Fruit fly (Drosophila melanogaster) whole organism, embryonic: Measurements from ENCODE around the gene CG33947.

Source experiments
- Blimp-1 ChIP-seq: fragments of 200-800 bp; sonication (Bioruptor generic); optimal IDR thresholded peaks from 3 replicates; lab custom pipeline; 2018; ENCODE audit warnings: missing biosample characterization, missing genetic modification characterization, mild to moderate bottlenecking, moderate library complexity, missing genetic modification reagents
- CG10274 ChIP-seq: fragments of 200-800 bp; sonication (Bioruptor generic); optimal IDR thresholded peaks from 3 replicates; lab custom pipeline; 2017; ENCODE audit warnings: missing biosample characterization, mild to moderate bottlenecking, missing genetic modification characterization
- CG10543 ChIP-seq: fragments of 200-800 bp; sonication (Bioruptor generic); optimal IDR thresholded peaks from 3 replicates; lab custom pipeline; 2017; ENCODE audit warnings: missing biosample characterization, mild to moderate bottlenecking, missing genetic modification characterization, moderate library complexity
- CG11247 ChIP-seq: fragments of 200-800 bp; sonication (Bioruptor generic); IDR thresholded peaks from 2 replicates; pipeline ENCODE4 v1.3.6; 2022; ENCODE audit warnings: missing biosample characterization, missing genetic modification characterization
- CG12071 ChIP-seq: fragments of 200-800 bp; sonication (Bioruptor generic); optimal IDR thresholded peaks from 3 replicates; lab custom pipeline; 2018; ENCODE audit warnings: missing biosample characterization, mild to moderate bottlenecking, missing genetic modification characterization
- CG12104 ChIP-seq: fragments of 200-800 bp; sonication (Bioruptor generic); optimal IDR thresholded peaks from 3 replicates; lab custom pipeline; 2016; ENCODE audit warnings: missing biosample characterization, missing genetic modification characterization
- CG12942 ChIP-seq: fragments of 200-800 bp; sonication (Bioruptor generic); optimal IDR thresholded peaks from 3 replicates; lab custom pipeline; 2016; ENCODE audit warnings: missing biosample characterization, missing genetic modification characterization
- CG14050 ChIP-seq: fragments of 200-800 bp; sonication (Bioruptor generic); IDR thresholded peaks from 3 replicates; pipeline ENCODE4 v1.3.6; 2022; ENCODE audit warnings: missing biosample characterization, missing genetic modification characterization
- CG17612 ChIP-seq: fragments of 200-800 bp; sonication (Bioruptor generic); IDR thresholded peaks from 2 replicates; pipeline ENCODE4 v1.3.6; 2022; ENCODE audit warnings: missing biosample characterization, missing genetic modification characterization
- CG18011 ChIP-seq: fragments of 200-800 bp; sonication (Bioruptor generic); optimal IDR thresholded peaks from 2 replicates; lab custom pipeline; 2017; ENCODE audit warnings: missing biosample characterization, missing genetic modification characterization, mild to moderate bottlenecking, moderate library complexity, missing genotype
- CG18262 ChIP-seq: fragments of 200-800 bp; optimal IDR thresholded peaks from 3 replicates; lab custom pipeline; 2019; ENCODE audit warnings: missing biosample characterization, mild to moderate bottlenecking, missing genetic modification characterization, moderate library complexity
- CG18764 ChIP-seq: fragments of 200-800 bp; sonication (Bioruptor generic); optimal IDR thresholded peaks from 3 replicates; lab custom pipeline; 2016; ENCODE audit warnings: missing biosample characterization, missing genetic modification characterization
- CG2116 ChIP-seq: fragments of 200-800 bp; sonication (Bioruptor generic); optimal IDR thresholded peaks from 3 replicates; lab custom pipeline; 2018; ENCODE audit warnings: missing biosample characterization, mild to moderate bottlenecking, missing genetic modification characterization
- CG2120 ChIP-seq: fragments of 200-800 bp; sonication (Bioruptor generic); optimal IDR thresholded peaks from 3 replicates; lab custom pipeline; 2016; ENCODE audit warnings: missing biosample characterization, missing genetic modification characterization
- CG2678 ChIP-seq: fragments of 200-800 bp; sonication (Bioruptor generic); optimal IDR thresholded peaks from 3 replicates; lab custom pipeline; 2019; ENCODE audit warnings: missing biosample characterization, mild to moderate bottlenecking, missing genetic modification characterization, moderate library complexity
- CG3281 ChIP-seq: fragments of 200-800 bp; sonication (Bioruptor generic); optimal IDR thresholded peaks from 3 replicates; lab custom pipeline; 2017; ENCODE audit warnings: missing biosample characterization, mild to moderate bottlenecking, missing genetic modification characterization
- CG34224 ChIP-seq: fragments of 200-800 bp; sonication (Bioruptor generic); IDR thresholded peaks from 3 replicates; pipeline ENCODE4 v1.3.6; 2022; ENCODE audit warnings: missing biosample characterization, missing genetic modification characterization; ENCODE audit not compliant: partially characterized antibody
- CG4282 ChIP-seq: fragments of 200-800 bp; sonication (Bioruptor generic); optimal IDR thresholded peaks from 2 replicates; lab custom pipeline; 2016; ENCODE audit warnings: missing biosample characterization, missing genetic modification characterization
- CG6683 ChIP-seq: fragments of 200-800 bp; sonication (Bioruptor generic); optimal IDR thresholded peaks from 2 replicates; lab custom pipeline; 2017; ENCODE audit warnings: missing biosample characterization, mild to moderate bottlenecking, missing genetic modification characterization, missing genetic modification reagents
- CG7372 ChIP-seq: fragments of 200-800 bp; sonication (Bioruptor generic); IDR thresholded peaks from 2 replicates; pipeline ENCODE4 v1.3.6; 2022; ENCODE audit warnings: missing biosample characterization, missing genetic modification characterization
- CG7963 ChIP-seq: fragments of 200-800 bp; sonication (Bioruptor generic); IDR thresholded peaks from 3 replicates; pipeline ENCODE4 v1.3.6; 2022; ENCODE audit warnings: missing biosample characterization, missing genetic modification characterization; ENCODE audit not compliant: partially characterized antibody
- CG8765 ChIP-seq: fragments of 200-800 bp; sonication (Bioruptor generic); IDR thresholded peaks from 2 replicates; pipeline ENCODE4 v1.3.6; 2022; ENCODE audit warnings: missing biosample characterization, missing genetic modification characterization
- D19B ChIP-seq: fragments of 200-800 bp; sonication (Bioruptor generic); optimal IDR thresholded peaks from 2 replicates; lab custom pipeline; 2017; ENCODE audit warnings: missing biosample characterization, mild to moderate bottlenecking, missing genetic modification characterization
- Dbx ChIP-seq: fragments of 200-800 bp; sonication (Bioruptor generic); IDR thresholded peaks from 3 replicates; pipeline ENCODE4 v1.3.6; 2022; ENCODE audit warnings: missing biosample characterization, missing genetic modification characterization
- Dfd ChIP-seq, 2 experiments: fragments of >200 bp; optimal IDR thresholded peaks; 2 replicates each; lab custom pipeline; 2017; ENCODE audit warnings: missing biosample characterization in 2 of 2, missing genetic modification characterization in 2 of 2
- Dip3 ChIP-seq: fragments of 200-800 bp; sonication (Bioruptor generic); optimal IDR thresholded peaks from 3 replicates; lab custom pipeline; 2016; ENCODE audit warnings: missing biosample characterization, missing genetic modification characterization
- Doc3 ChIP-seq: fragments of 200-800 bp; sonication (Bioruptor generic); IDR thresholded peaks from 3 replicates; pipeline ENCODE4 v1.3.6; 2022; ENCODE audit warnings: missing biosample characterization, missing genetic modification characterization; ENCODE audit not compliant: partially characterized antibody
- Ets65A ChIP-seq: fragments of 200-800 bp; sonication (Bioruptor generic); peaks from one replicate; lab custom pipeline; 2016; ENCODE audit warnings: missing biosample characterization, missing genetic modification characterization
- Max ChIP-seq: fragments of 200-800 bp; sonication (Bioruptor generic); optimal IDR thresholded peaks from 2 replicates; lab custom pipeline; 2016; ENCODE audit warnings: missing biosample characterization, mild to moderate bottlenecking, missing genetic modification characterization
- YL-1 ChIP-seq: fragments of 200-800 bp; sonication (Bioruptor generic); optimal IDR thresholded peaks from 3 replicates; lab custom pipeline; 2017; ENCODE audit warnings: missing biosample characterization, mild to moderate bottlenecking, missing genetic modification characterization
- bbx ChIP-seq: fragments of 200-800 bp; sonication (Bioruptor generic); IDR thresholded peaks from 2 replicates; pipeline ENCODE4 v1.3.6; 2022; ENCODE audit warnings: missing biosample characterization, missing genetic modification characterization; ENCODE audit not compliant: partially characterized antibody
- bigmax ChIP-seq: fragments of 200-800 bp; sonication (Bioruptor generic); optimal IDR thresholded peaks from 2 replicates; lab custom pipeline; 2018; ENCODE audit warnings: missing biosample characterization, mild to moderate bottlenecking, missing genetic modification characterization
- cato ChIP-seq: fragments of 200-800 bp; sonication (Bioruptor generic); optimal IDR thresholded peaks from 2 replicates; lab custom pipeline; 2016; ENCODE audit warnings: missing biosample characterization, missing genetic modification characterization, borderline replicate concordance
- emc ChIP-seq: fragments of 200-800 bp; sonication (Bioruptor generic); optimal IDR thresholded peaks from 2 replicates; lab custom pipeline; 2016; ENCODE audit warnings: missing biosample characterization, missing genetic modification characterization
- eve ChIP-seq, 2 experiments: fragments of >200 bp; optimal IDR thresholded peaks; 2 replicates each; lab custom pipeline; 2017; ENCODE audit warnings: missing biosample characterization in 2 of 2, missing genetic modification characterization in 2 of 2
- exex ChIP-seq: fragments of 200-800 bp; sonication (Bioruptor generic); optimal IDR thresholded peaks from 4 replicates; lab custom pipeline; 2018; ENCODE audit warnings: missing biosample characterization, mild to moderate bottlenecking, missing genetic modification characterization, moderate library complexity
- gce ChIP-seq: fragments of 200-800 bp; sonication (Bioruptor generic); IDR thresholded peaks from 3 replicates; pipeline ENCODE4 v1.3.6; 2022; ENCODE audit warnings: missing biosample characterization, missing genetic modification characterization
- gro ChIP-seq: fragments of 200-800 bp; sonication (Bioruptor generic); optimal IDR thresholded peaks from 2 replicates; lab custom pipeline; 2016; ENCODE audit warnings: missing biosample characterization, missing genetic modification characterization
- jumu ChIP-seq: fragments of 200-800 bp; sonication (Bioruptor generic); optimal IDR thresholded peaks from 3 replicates; lab custom pipeline; 2016; ENCODE audit warnings: missing biosample characterization, missing genetic modification characterization
- lov ChIP-seq, 2 experiments: fragments of 200-800 bp in 1 of 2; fragments of >200 bp in 1 of 2; sonication (Bioruptor generic) in 1 of 2; IDR thresholded peaks in 1 of 2; optimal IDR thresholded peaks in 1 of 2; 2 replicates in 1 of 2; 3 replicates in 1 of 2; pipeline versions ENCODE4 v1.3.6 to Lab custom; 2017 to 2022; ENCODE audit warnings: missing biosample characterization in 1 of 2, missing genetic modification characterization in 1 of 2
- pzg ChIP-seq: fragments of 200-800 bp; sonication (Bioruptor generic); optimal IDR thresholded peaks from 3 replicates; lab custom pipeline; 2018; ENCODE audit warnings: missing biosample characterization, mild to moderate bottlenecking, missing genetic modification characterization, moderate library complexity
- rib ChIP-seq: fragments of 200-800 bp; sonication (Bioruptor generic); IDR thresholded peaks from 2 replicates; pipeline ENCODE4 v1.3.6; 2022; ENCODE audit warnings: missing biosample characterization, missing genetic modification characterization
- schlank ChIP-seq: fragments of 200-800 bp; sonication (Bioruptor generic); optimal IDR thresholded peaks from 2 replicates; lab custom pipeline; 2018; ENCODE audit warnings: missing biosample characterization, mild to moderate bottlenecking, missing genetic modification characterization
- sens-2 ChIP-seq: fragments of 200-800 bp; sonication (Bioruptor generic); IDR thresholded peaks from 2 replicates; pipeline ENCODE4 v1.3.6; 2022; ENCODE audit warnings: missing biosample characterization, missing genetic modification characterization
- so ChIP-seq: fragments of 200-800 bp; sonication (Bioruptor generic); IDR thresholded peaks from 3 replicates; pipeline ENCODE4 v1.3.6; 2022; ENCODE audit warnings: missing biosample characterization, missing genetic modification characterization
- tna ChIP-seq: fragments of 200-800 bp; sonication (Bioruptor generic); IDR thresholded peaks from 2 replicates; pipeline ENCODE4 v1.3.6; 2022; ENCODE audit warnings: missing biosample characterization, missing genetic modification characterization; ENCODE audit not compliant: partially characterized antibody
- toy ChIP-seq: fragments of 200-800 bp; sonication (Bioruptor generic); IDR thresholded peaks from 2 replicates; pipeline ENCODE4 v1.3.6; 2022; ENCODE audit warnings: missing biosample characterization, missing genetic modification characterization
- tx ChIP-seq: fragments of 200-800 bp; sonication (Bioruptor generic); optimal IDR thresholded peaks from 2 replicates; lab custom pipeline; 2016; ENCODE audit warnings: missing biosample characterization, missing genetic modification characterization
- zen ChIP-seq: fragments of 200-800 bp; sonication (Bioruptor generic); optimal IDR thresholded peaks from 3 replicates; lab custom pipeline; 2018; ENCODE audit warnings: missing biosample characterization, mild to moderate bottlenecking, missing genetic modification characterization, moderate library complexity

The CG33947 gene

DNA sequence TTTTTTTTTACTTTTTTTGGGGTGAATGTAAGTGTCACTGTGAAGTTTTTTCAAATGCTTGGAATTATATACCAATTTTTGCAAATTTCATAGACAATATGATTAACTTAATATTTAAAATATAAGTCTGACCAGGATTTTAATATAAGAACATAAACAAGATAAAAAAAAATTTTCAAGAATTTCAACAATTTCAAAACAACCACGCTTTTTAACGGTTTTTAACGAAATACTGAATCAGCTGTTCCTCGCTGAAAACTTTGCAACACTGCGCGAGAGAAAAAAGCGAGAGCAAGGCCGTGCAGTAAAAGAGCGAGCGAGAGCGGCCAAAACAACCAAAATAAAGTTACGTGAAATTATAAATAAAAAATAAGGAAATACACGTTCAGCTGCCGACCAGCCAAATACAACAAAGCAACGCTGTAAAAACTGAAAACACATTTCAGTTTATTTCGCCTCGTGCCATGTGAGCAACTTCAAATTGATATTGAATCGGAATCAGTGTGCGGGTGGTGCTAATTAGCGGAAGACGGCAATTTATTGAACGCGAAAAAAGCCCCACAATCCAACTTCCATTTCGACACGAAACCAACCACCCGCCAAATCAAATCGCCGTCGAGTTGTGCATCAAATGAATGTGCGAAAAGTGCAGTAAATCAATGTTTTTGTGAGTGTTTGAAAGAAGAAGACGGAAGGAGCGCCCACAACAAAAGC lies at the start of gene CG33947, which contains the start of the genes CG46439 and Iyd (continued):
- TF ChIP-seq CG2120 (GFP tag; lab: Kevin White, UChicago) (peak; percentile 26), lov (optimal IDR thresholded peaks at IDR 0.05; lab: Kevin White, UChicago) (no peak), lov (GFP tag; IDR thresholded peaks at IDR 0.05; lab: Robert Waterston, UW) (no peak), D19B (GFP tag; lab: Kevin White, UChicago) (no peak), gro (GFP tag; lab: Kevin White, UChicago) (no peak), pzg (GFP tag; lab: Kevin White, UChicago) (peak; percentile 37), CG18262 (tag; lab: Kevin White, UChicago) (no peak), rib (GFP tag; lab: Robert Waterston, UW) (0 out of 2 replicates have a peak, but pooled peaks have one; percentile 26), CG11247 (no peak), CG12942 (GFP tag; lab: Kevin White, UChicago) (no peak), CG12104 (GFP tag; lab: Kevin White, UChicago) (no peak), CG2678 (tag; lab: Kevin White, UChicago) (no peak), CG7963 (GFP tag; lab: Robert Waterston, UW) (no peak), CG7372 (GFP tag; lab: Robert Waterston, UW) (no peak), YL-1 (no peak), CG34224 (GFP tag; lab: Robert Waterston, UW) (peak; percentile 56; the same call in 2 of the 3 replicates), so (GFP tag; lab: Robert Waterston, UW) (peak; percentile 40; the same call in 1 of the 3 replicates), gce (GFP tag; lab: Robert Waterston, UW) (0 out of 3 replicates have a peak, but pooled peaks have one; percentile 41), CG17612 (GFP tag; lab: Robert Waterston, UW) (no peak), CG6683 (GFP tag; lab: Kevin White, UChicago) (no peak), CG14050 (no peak), Blimp-1 (GFP tag; lab: Kevin White, UChicago) (no peak), jumu (no peak), cato (no peak), Max (GFP tag; lab: Kevin White, UChicago) (no peak), schlank (tag; lab: Kevin White, UChicago) (no peak), exex (tag; lab: Kevin White, UChicago) (peak; percentile 32), eve (GFP tag; optimal IDR thresholded peaks at IDR 0.05; lab: Kevin White, UChicago) (no peak), bbx (no peak), Ets65A (GFP tag; lab: Kevin White, UChicago) (no peak), CG4282 (GFP tag; lab: Kevin White, UChicago) (no peak), CG3281 (no peak), sens-2 (no peak), Dip3 (no peak), CG2116 (peak; percentile 37), tx (GFP tag; lab: Kevin White, UChicago) (no peak), Dfd (GFP tag; optimal IDR thresholded peaks at IDR 0.05; lab: Kevin White, UChicago) (no peak), CG18011 (GFP tag; lab: Kevin White, UChicago) (no peak), zen (no peak), Doc3 (GFP tag; lab: Robert Waterston, UW) (0 out of 3 replicates have a peak, but pooled peaks have one; percentile 31), toy (GFP tag; lab: Robert Waterston, UW) (no peak), CG10543 (GFP tag; lab: Kevin White, UChicago) (peak; percentile 25), emc (GFP tag; lab: Kevin White, UChicago) (no peak), CG8765 (GFP tag; lab: Robert Waterston, UW) (no peak), CG18764 (GFP tag; lab: Kevin White, UChicago) (no peak), CG12071 (GFP tag; lab: Kevin White, UChicago) (no peak), Dbx (GFP tag; lab: Robert Waterston, UW) (no peak), tna (GFP tag; lab: Robert Waterston, UW) (no peak), bigmax (no peak), CG10274 (GFP tag; lab: Kevin White, UChicago) (no peak)
